Worm (Caenorhabditis elegans): Measurements from ENCODE around the gene ZK666.2.

ce11 chrII:10464230-10464920, 7.3 kb downstream of the ZK666.2 start, which contains the start of the genes ZK673.6 and sdz-37:
- TF ChIP-seq unc-62 (GFP tag; optimal IDR thresholded peaks at IDR 0.05) (no peak), mep-1 (tag; optimal IDR thresholded peaks at IDR 0.05) (no peak), unc-39 (tag; optimal IDR thresholded peaks at IDR 0.05) (no peak), lin-32 (GFP tag; optimal IDR thresholded peaks at IDR 0.05) (no peak), nhr-28 (tag; optimal IDR thresholded peaks at IDR 0.05) (no peak), nhr-237 (tag; optimal IDR thresholded peaks at IDR 0.05) (no peak), drap-1 (GFP tag; optimal IDR thresholded peaks at IDR 0.05) (no peak), snpc-4 (tag; optimal IDR thresholded peaks at IDR 0.05) (no peak), nhr-76 (tag; optimal IDR thresholded peaks at IDR 0.05) (no peak), ceh-43 (GFP tag; optimal IDR thresholded peaks at IDR 0.05) (no peak), sem-2 (GFP tag; optimal IDR thresholded peaks at IDR 0.05) (no peak), blmp-1 (tag; optimal IDR thresholded peaks at IDR 0.05) (no peak), ztf-11 (tag; optimal IDR thresholded peaks at IDR 0.05) (no peak), ham-2 (GFP tag; optimal IDR thresholded peaks at IDR 0.05) (no peak)

Measured in whole organism, mixed stage, embryonic.